Fruit fly (Drosophila melanogaster) whole organism, prepupa: ENCODE data around the gene if.

Source experiments
- Blimp-1 ChIP-seq: fragments of 200-800 bp; sonication (Bioruptor generic); optimal IDR thresholded peaks from 3 replicates; lab custom pipeline; 2017; ENCODE audit warnings: missing biosample characterization, missing genetic modification characterization, mild to moderate bottlenecking, moderate library complexity, missing genetic modification reagents
- CG16779 ChIP-seq: fragments of 200-800 bp; sonication (Bioruptor generic); optimal IDR thresholded peaks from 3 replicates; lab custom pipeline; 2017; ENCODE audit warnings: missing biosample characterization, mild to moderate bottlenecking, missing genetic modification characterization
- CG3919 ChIP-seq: fragments of 200-800 bp; sonication (Bioruptor generic); optimal IDR thresholded peaks from 3 replicates; lab custom pipeline; 2016; ENCODE audit warnings: missing biosample characterization, missing genetic modification characterization
- CG6854 ChIP-seq: fragments of 200-800 bp; sonication (Bioruptor generic); optimal IDR thresholded peaks from 2 replicates; lab custom pipeline; 2017; ENCODE audit warnings: missing biosample characterization, mild to moderate bottlenecking, missing genetic modification characterization
- Eip93F ChIP-seq: fragments of 200-800 bp; sonication (Bioruptor generic); optimal IDR thresholded peaks from 2 replicates; lab custom pipeline; 2016; ENCODE audit warnings: missing biosample characterization, mild to moderate bottlenecking, missing genetic modification characterization
- Hr38 ChIP-seq: sonication (Bioruptor generic); optimal IDR thresholded peaks from 2 replicates; lab custom pipeline; 2016; ENCODE audit warnings: missing biosample characterization, missing genetic modification characterization
- Lpt ChIP-seq: fragments of 200-800 bp; sonication (Bioruptor generic); optimal IDR thresholded peaks from 3 replicates; lab custom pipeline; 2016; ENCODE audit warnings: missing biosample characterization, missing genetic modification characterization
- OdsH ChIP-seq: fragments of 200-800 bp; sonication (Bioruptor generic); optimal IDR thresholded peaks from 3 replicates; lab custom pipeline; 2016; ENCODE audit warnings: missing biosample characterization, missing genetic modification characterization
- Sox15 ChIP-seq: fragments of 200-800 bp; sonication (Bioruptor generic); optimal IDR thresholded peaks from 3 replicates; lab custom pipeline; 2016; ENCODE audit warnings: missing biosample characterization, missing genetic modification characterization
- cyc ChIP-seq: fragments of 200-800 bp; sonication (Bioruptor generic); optimal IDR thresholded peaks from 3 replicates; lab custom pipeline; 2016; ENCODE audit warnings: missing biosample characterization, missing genetic modification characterization

DNA sequence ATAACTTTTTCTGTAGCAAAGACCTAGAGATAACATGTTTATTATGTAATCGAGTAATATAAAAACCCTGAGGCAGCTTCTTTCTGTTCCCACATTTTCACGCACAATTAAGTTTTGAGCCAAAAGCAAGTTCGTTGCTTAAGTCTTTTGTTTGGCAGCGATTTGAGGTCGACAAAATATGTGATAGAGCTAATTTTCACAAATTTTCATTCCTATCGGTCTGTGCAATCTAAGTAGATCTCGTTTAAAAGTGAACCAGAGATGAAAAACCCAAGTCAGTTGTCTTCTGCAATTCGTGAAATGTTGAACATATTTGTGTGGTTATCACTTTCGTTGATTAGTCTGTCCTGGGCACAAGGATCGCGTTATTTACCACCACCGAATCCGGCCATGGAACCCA, 45.4 kb downstream of the if start, which contains the start of gene TwdlZ:
- TF ChIP-seq CG3919 (GFP tag; lab: Kevin White, UChicago), result no peak
- TF ChIP-seq Hr38 (GFP tag; lab: Kevin White, UChicago), result no peak
- no peak for TF ChIP-seq cyc (GFP tag; lab: Kevin White, UChicago)
- no peak for TF ChIP-seq Sox15 (GFP tag; lab: Kevin White, UChicago)
- no peak for TF ChIP-seq CG6854 (GFP tag; lab: Kevin White, UChicago)
- TF ChIP-seq Lpt (GFP tag; lab: Kevin White, UChicago), result no peak
- no peak for TF ChIP-seq OdsH (GFP tag; lab: Kevin White, UChicago)
- TF ChIP-seq Eip93F (GFP tag; lab: Kevin White, UChicago), result no peak
- TF ChIP-seq Blimp-1, result no peak
- TF ChIP-seq CG16779, result no peak
